Fruit fly (Drosophila melanogaster): Measurements from ENCODE around the gene Prp39.

DNA sequence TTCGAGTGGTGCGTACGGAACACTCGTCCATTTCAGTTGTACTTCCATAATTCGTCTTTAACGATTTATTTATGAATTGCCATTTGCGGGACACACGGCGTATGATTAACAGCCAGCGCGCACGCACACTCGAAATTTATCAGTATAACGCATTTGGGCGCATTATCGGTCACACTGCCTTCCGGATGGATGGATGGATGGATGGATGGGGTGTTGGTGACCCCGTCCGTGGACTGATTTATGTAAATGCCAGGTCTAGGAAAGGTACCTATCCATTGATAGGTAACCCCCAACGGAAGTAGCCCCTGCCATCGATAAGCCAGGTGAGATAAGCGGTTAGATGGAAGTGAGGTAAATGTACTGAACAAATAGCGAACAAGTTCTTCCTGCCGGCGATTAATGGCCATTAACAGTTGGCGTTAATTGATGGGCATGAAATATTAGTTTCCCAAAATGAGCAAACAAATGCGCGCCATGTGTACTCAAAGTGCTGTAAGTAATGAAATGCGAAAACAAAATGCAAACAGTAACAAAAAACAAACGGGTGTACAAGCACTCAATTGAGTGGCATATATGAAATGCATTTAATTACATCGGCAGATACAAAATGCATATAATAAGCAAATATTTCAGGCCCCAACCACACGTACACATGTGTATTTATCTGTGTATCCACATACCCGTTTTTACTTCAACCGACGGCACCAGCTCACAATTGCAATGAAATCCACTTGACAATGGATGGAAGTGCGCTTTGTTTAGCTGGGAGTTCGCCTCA lies 37.0 kb downstream of the Prp39 start:
- no peak for TF ChIP-seq EcR (GFP tag; optimal IDR thresholded peaks at IDR 0.05)
- no peak for TF ChIP-seq usp (GFP tag; optimal IDR thresholded peaks at IDR 0.05)
- no peak for TF ChIP-seq CG8478 (optimal IDR thresholded peaks at IDR 0.05)
- no peak for TF ChIP-seq pan (optimal IDR thresholded peaks at IDR 0.05)
- no peak for TF ChIP-seq Dll (optimal IDR thresholded peaks at IDR 0.05)

Data from whole organism.